Comparison of ENCODE assay signal across 6 worm cellular contexts in genomic region chrV:11802508-11802907, ce11.
TF ChIP-seq lines count a peak whose summit lies in the region.

No protein-coding gene starts in this region.

TF ChIP-seq in whole organism, L1 larva, 84 proteins besides CTCF, POLR2A, EP300 and RAD21 (continues in another document):
- TF ChIP-seq unc-130 (tag; optimal IDR thresholded peaks at IDR 0.05; lab: Kevin White, UChicago) (peak; percentile 86), nhr-71 (tag; optimal IDR thresholded peaks at IDR 0.05; lab: Kevin White, UChicago) (peak; percentile 91), elt-2 (tag; optimal IDR thresholded peaks at IDR 0.05; lab: Kevin White, UChicago) (no peak), tbx-2 (tag; optimal IDR thresholded peaks at IDR 0.05; lab: Kevin White, UChicago) (peak; percentile 84), ceh-82 (tag; optimal IDR thresholded peaks at IDR 0.05; lab: Kevin White, UChicago) (no peak), tlp-1 (tag; optimal IDR thresholded peaks at IDR 0.05; lab: Kevin White, UChicago) (no peak), F16B12.6 (tag; optimal IDR thresholded peaks at IDR 0.05; lab: Kevin White, UChicago) (no peak), blmp-1 (tag; optimal IDR thresholded peaks at IDR 0.05; lab: Kevin White, UChicago) (peak; percentile 98), nhr-11 (tag; optimal IDR thresholded peaks at IDR 0.05; lab: Kevin White, UChicago) (no peak), swsn-7 (tag; optimal IDR thresholded peaks at IDR 0.05; lab: Kevin White, UChicago) (peak; percentile 19), xbp-1 (tag; optimal IDR thresholded peaks at IDR 0.05; lab: Kevin White, UChicago) (peak; percentile 25), nhr-76 (tag; optimal IDR thresholded peaks at IDR 0.05; lab: Kevin White, UChicago) (no peak), sptf-1 (tag; optimal IDR thresholded peaks at IDR 0.05; lab: Kevin White, UChicago) (no peak), unc-86 (tag; optimal IDR thresholded peaks at IDR 0.05; lab: Kevin White, UChicago) (no peak), mep-1 (tag; optimal IDR thresholded peaks at IDR 0.05; lab: Kevin White, UChicago) (peak; percentile 36), ztf-4 (tag; optimal IDR thresholded peaks at IDR 0.05; lab: Kevin White, UChicago) (peak; percentile 55)

TF ChIP-seq in whole organism, L2 larva, 48 proteins besides CTCF, POLR2A, EP300 and RAD21 (continues in another document):
- no peak for TF ChIP-seq elt-3 (tag; optimal IDR thresholded peaks at IDR 0.05; lab: Kevin White, UChicago)
- peak; percentile 97 for TF ChIP-seq blmp-1 (tag; optimal IDR thresholded peaks at IDR 0.05; lab: Kevin White, UChicago; ENCODE audit: insufficient read depth)
- TF ChIP-seq nhr-6 (tag; optimal IDR thresholded peaks at IDR 0.05; lab: Kevin White, UChicago), result peak; percentile 54
- no peak for TF ChIP-seq nhr-77 (tag; optimal IDR thresholded peaks at IDR 0.05; lab: Kevin White, UChicago)
- TF ChIP-seq fos-1 (tag; optimal IDR thresholded peaks at IDR 0.05; lab: Kevin White, UChicago), result peak; percentile 61
- no peak for TF ChIP-seq nhr-10 (tag; optimal IDR thresholded peaks at IDR 0.05; lab: Kevin White, UChicago)
- TF ChIP-seq aly-2 (tag; optimal IDR thresholded peaks at IDR 0.05; lab: Kevin White, UChicago), result no peak
- peak; percentile 79 for TF ChIP-seq F13H6.1 (tag; optimal IDR thresholded peaks at IDR 0.05; lab: Kevin White, UChicago)
- TF ChIP-seq lsy-2 (tag; optimal IDR thresholded peaks at IDR 0.05; lab: Kevin White, UChicago), result peak in 1 of 2 experiments; percentile 60
- TF ChIP-seq mbf-1 (tag; optimal IDR thresholded peaks at IDR 0.05; lab: Kevin White, UChicago), result no peak
- peak; percentile 57 for TF ChIP-seq gmeb-1 (tag; optimal IDR thresholded peaks at IDR 0.05; lab: Kevin White, UChicago)
- TF ChIP-seq sem-4 (tag; optimal IDR thresholded peaks at IDR 0.05; lab: Kevin White, UChicago), result peak; percentile 71
- no peak for TF ChIP-seq ztf-1 (GFP tag; conservative IDR thresholded peaks at IDR 0.05; lab: Robert Waterston, UW)
- no peak for TF ChIP-seq skn-1 (tag; optimal IDR thresholded peaks at IDR 0.05; lab: Kevin White, UChicago)
- peak; percentile 99 for TF ChIP-seq sma-9 (GFP tag; optimal IDR thresholded peaks at IDR 0.05; lab: Kevin White, UChicago)
- peak; percentile 15 for TF ChIP-seq sma-9 (tag; optimal IDR thresholded peaks at IDR 0.05; lab: Kevin White, UChicago)

TF ChIP-seq in whole organism, L3 larva, 47 proteins besides CTCF, POLR2A, EP300 and RAD21 (continues in another document):
- TF ChIP-seq elt-3 (tag; optimal IDR thresholded peaks at IDR 0.05; lab: Kevin White, UChicago) (peak; percentile 81 to 94 (median 89)), ceh-82 (tag; optimal IDR thresholded peaks at IDR 0.05; lab: Kevin White, UChicago) (no peak), mml-1 (tag; optimal IDR thresholded peaks at IDR 0.05; lab: Kevin White, UChicago) (peak; percentile 60), daf-12 (tag; optimal IDR thresholded peaks at IDR 0.05; lab: Kevin White, UChicago) (no peak), egl-27 (tag; optimal IDR thresholded peaks at IDR 0.05; lab: Kevin White, UChicago) (peak; percentile 90), unc-62 (GFP tag; optimal IDR thresholded peaks at IDR 0.05; lab: Kevin White, UChicago) (peak; percentile 23), tbx-2 (tag; optimal IDR thresholded peaks at IDR 0.05; lab: Kevin White, UChicago) (peak; percentile 86), nhr-43 (tag; optimal IDR thresholded peaks at IDR 0.05; lab: Kevin White, UChicago; ENCODE audit: poor library complexity, severe bottlenecking) (peak; percentile 99), ama-1 (optimal IDR thresholded peaks at IDR 0.05; lab: Kevin White, UChicago) (no peak), nhr-23 (tag; optimal IDR thresholded peaks at IDR 0.05; lab: Kevin White, UChicago) (peak; percentile 98), nhr-12 (tag; optimal IDR thresholded peaks at IDR 0.05; lab: Kevin White, UChicago) (no peak), skn-1 (tag; optimal IDR thresholded peaks at IDR 0.05; lab: Kevin White, UChicago) (no peak), nhr-25 (tag; optimal IDR thresholded peaks at IDR 0.05; lab: Kevin White, UChicago) (peak; percentile 96), nhr-11 (tag; optimal IDR thresholded peaks at IDR 0.05; lab: Kevin White, UChicago) (no peak), jun-1 (tag; optimal IDR thresholded peaks at IDR 0.05; lab: Kevin White, UChicago) (peak; percentile 46), nfya-1 (tag; optimal IDR thresholded peaks at IDR 0.05; lab: Kevin White, UChicago; ENCODE audit: insufficient read depth) (peak; percentile 27)

TF ChIP-seq in whole organism, L4 larva, 104 proteins besides CTCF, POLR2A, EP300 and RAD21 (continues in another document):
- TF ChIP-seq hlh-30 (tag; optimal IDR thresholded peaks at IDR 0.05; lab: Kevin White, UChicago; ENCODE audit: insufficient read depth) (peak; percentile 69), F44E2.7 (GFP tag; IDR thresholded peaks at IDR 0.05; lab: Robert Waterston, UW) (no peak), Y105C5A.15 (GFP tag; IDR thresholded peaks at IDR 0.05; lab: Robert Waterston, UW) (no peak), dve-1 (tag; optimal IDR thresholded peaks at IDR 0.05; lab: Kevin White, UChicago; ENCODE audit: insufficient read depth) (peak; percentile 81), mxl-3 (GFP tag; optimal IDR thresholded peaks at IDR 0.05; lab: Kevin White, UChicago) (peak; percentile 99), nhr-25 (tag; optimal IDR thresholded peaks at IDR 0.05; lab: Kevin White, UChicago; ENCODE audit: borderline replicate concordance, insufficient read depth) (peak; percentile 86), ceh-44 (GFP tag; IDR thresholded peaks at IDR 0.05; lab: Robert Waterston, UW) (no peak), tag-97 (GFP tag; IDR thresholded peaks at IDR 0.05; lab: Robert Waterston, UW) (no peak), mdl-1 (tag; optimal IDR thresholded peaks at IDR 0.05; lab: Kevin White, UChicago) (peak; percentile 83 to 94), saeg-2 (GFP tag; IDR thresholded peaks at IDR 0.05; lab: Robert Waterston, UW) (0 out of 2 replicates have a peak, but pooled peaks have one; percentile 24), mdt-29 (GFP tag; IDR thresholded peaks at IDR 0.05; lab: Robert Waterston, UW) (no peak), daf-19 (GFP tag; conservative IDR thresholded peaks at IDR 0.05; lab: Robert Waterston, UW) (no peak), lin-13 (GFP tag; optimal IDR thresholded peaks at IDR 0.05; lab: Kevin White, UChicago) (no peak), F26F4.8 (GFP tag; conservative IDR thresholded peaks at IDR 0.05; lab: Robert Waterston, UW) (no peak), arid-1 (GFP tag; conservative IDR thresholded peaks at IDR 0.05; lab: Robert Waterston, UW) (no peak), nhr-102 (tag; optimal IDR thresholded peaks at IDR 0.05; lab: Kevin White, UChicago) (peak; percentile 65)

TF ChIP-seq in whole organism, mixed stage, embryonic, 35 proteins besides CTCF, POLR2A, EP300 and RAD21:
- TF ChIP-seq M03D4.4 (tag; optimal IDR thresholded peaks at IDR 0.05; lab: Kevin White, UChicago) (no peak), elt-3 (tag; optimal IDR thresholded peaks at IDR 0.05; lab: Kevin White, UChicago) (peak; percentile 66), ham-2 (GFP tag; optimal IDR thresholded peaks at IDR 0.05; lab: Kevin White, UChicago) (peak; percentile 19), blmp-1 (tag; optimal IDR thresholded peaks at IDR 0.05; lab: Kevin White, UChicago) (peak; percentile 33)
TF ChIP-seq in whole organism, mixed stage, embryonic: peak in this region for 3.

TF ChIP-seq in whole organism, young adult, 124 proteins besides CTCF, POLR2A, EP300 and RAD21:
- TF ChIP-seq mcd-1 (GFP tag; IDR thresholded peaks at IDR 0.05; lab: Robert Waterston, UW) (no peak), C06A6.2 (GFP tag; conservative IDR thresholded peaks at IDR 0.05; lab: Robert Waterston, UW) (peak; percentile 60; the same call in 1 of the 2 replicates), die-1 (tag; optimal IDR thresholded peaks at IDR 0.05; lab: Kevin White, UChicago) (peak; percentile 51), nhr-80 (tag; optimal IDR thresholded peaks at IDR 0.05; lab: Kevin White, UChicago) (peak; percentile 63), Y79H2A.3 (GFP tag; conservative IDR thresholded peaks at IDR 0.05; lab: Robert Waterston, UW) (no peak), fkh-3 (tag; optimal IDR thresholded peaks at IDR 0.05; lab: Kevin White, UChicago) (no peak), lin-26 (GFP tag; IDR thresholded peaks at IDR 0.05; lab: Robert Waterston, UW) (peak; percentile 58; the same call in 1 of the 2 replicates), F22D6.2 (tag; optimal IDR thresholded peaks at IDR 0.05; lab: Kevin White, UChicago) (peak; percentile 4), K11D2.4 (GFP tag; IDR thresholded peaks at IDR 0.05; lab: Robert Waterston, UW) (peak; percentile 49; the same call in 1 of the 2 replicates), let-607 (tag; optimal IDR thresholded peaks at IDR 0.05; lab: Kevin White, UChicago) (peak in 1 of 2 experiments; percentile 24), chd-7 (tag; optimal IDR thresholded peaks at IDR 0.05; lab: Kevin White, UChicago) (peak; percentile 37), tbp1 (GFP tag; optimal IDR thresholded peaks at IDR 0.05; lab: Kevin White, UChicago) (peak; percentile 15), tlf-1 (GFP tag; optimal IDR thresholded peaks at IDR 0.05; lab: Kevin White, UChicago) (no peak), somi-1 (GFP tag; optimal IDR thresholded peaks at IDR 0.05; lab: Kevin White, UChicago) (peak; percentile 95), lin-40 (tag; optimal IDR thresholded peaks at IDR 0.05; lab: Kevin White, UChicago) (peak; percentile 76), atf-7 (tag; optimal IDR thresholded peaks at IDR 0.05; lab: Kevin White, UChicago) (peak; percentile 59), ztf-26 (tag; optimal IDR thresholded peaks at IDR 0.05; lab: Kevin White, UChicago) (peak; percentile 91), cebp-1 (GFP tag; IDR thresholded peaks at IDR 0.05; lab: Robert Waterston, UW) (no peak), cebp-1 (tag; optimal IDR thresholded peaks at IDR 0.05; lab: Kevin White, UChicago) (peak; percentile 28)
